Fruit fly (Drosophila melanogaster) whole organism, prepupa: Measurements from ENCODE around the gene bol.

Source experiments
- CG11294 ChIP-seq: fragments of 200-800 bp; sonication (Bioruptor generic); IDR thresholded peaks from 2 replicates; pipeline ENCODE4 v1.3.6; 2022; ENCODE audit warnings: missing biosample characterization, missing genetic modification characterization
- CG6854 ChIP-seq: fragments of 200-800 bp; sonication (Bioruptor generic); optimal IDR thresholded peaks from 2 replicates; lab custom pipeline; 2017; ENCODE audit warnings: missing biosample characterization, mild to moderate bottlenecking, missing genetic modification characterization
- CG8119 ChIP-seq: fragments of 200-800 bp; sonication (Bioruptor generic); IDR thresholded peaks from 3 replicates; pipeline ENCODE4 v1.3.6; 2022; ENCODE audit warnings: missing biosample characterization, missing genetic modification characterization
- Gug ChIP-seq: fragments of 200-800 bp; sonication (Bioruptor generic); IDR thresholded peaks from 2 replicates; pipeline ENCODE4 v1.3.6; 2022; ENCODE audit warnings: missing biosample characterization, missing genetic modification characterization
- Hr38 ChIP-seq: sonication (Bioruptor generic); optimal IDR thresholded peaks from 2 replicates; lab custom pipeline; 2016; ENCODE audit warnings: missing biosample characterization, missing genetic modification characterization
- Hr39 ChIP-seq: fragments of 200-800 bp; sonication (Bioruptor generic); optimal IDR thresholded peaks from 2 replicates; lab custom pipeline; 2016; ENCODE audit warnings: missing biosample characterization, missing genetic modification characterization
- achi ChIP-seq: fragments of 200-800 bp; sonication (Bioruptor generic); optimal IDR thresholded peaks from 3 replicates; lab custom pipeline; 2016; ENCODE audit warnings: missing biosample characterization, missing genetic modification characterization
- acj6 ChIP-seq: fragments of 200-800 bp; sonication (Bioruptor generic); optimal IDR thresholded peaks from 3 replicates; lab custom pipeline; 2016; ENCODE audit warnings: missing biosample characterization, missing genetic modification characterization
- cyc ChIP-seq: fragments of 200-800 bp; sonication (Bioruptor generic); optimal IDR thresholded peaks from 3 replicates; lab custom pipeline; 2016; ENCODE audit warnings: missing biosample characterization, missing genetic modification characterization
- dsx ChIP-seq: fragments of 200-800 bp; optimal IDR thresholded peaks from 3 replicates; lab custom pipeline; 2019; ENCODE audit warnings: missing biosample characterization, mild to moderate bottlenecking, missing genetic modification characterization, moderate library complexity; ENCODE audit not compliant: poor library complexity, severe bottlenecking
- lz ChIP-seq: fragments of 200-800 bp; sonication (Bioruptor generic); optimal IDR thresholded peaks from 3 replicates; lab custom pipeline; 2016; ENCODE audit warnings: missing biosample characterization, missing genetic modification characterization
- pdm3 ChIP-seq: fragments of 200-800 bp; sonication (Bioruptor generic); optimal IDR thresholded peaks from 3 replicates; lab custom pipeline; 2016; ENCODE audit warnings: missing biosample characterization, missing genetic modification characterization
- topi ChIP-seq: fragments of 200-800 bp; sonication (Bioruptor generic); optimal IDR thresholded peaks from 3 replicates; lab custom pipeline; 2016; ENCODE audit warnings: missing biosample characterization, missing genetic modification characterization

- no peak for TF ChIP-seq Gug
- no peak for TF ChIP-seq Hr38 (GFP tag; lab: Kevin White, UChicago)
- TF ChIP-seq achi = no peak
- TF ChIP-seq cyc (GFP tag; lab: Kevin White, UChicago) = no peak
- no peak for TF ChIP-seq dsx (GFP tag; lab: Kevin White, UChicago)
- no peak for TF ChIP-seq CG11294 (GFP tag; lab: Robert Waterston, UW)
- no peak for TF ChIP-seq CG6854 (GFP tag; lab: Kevin White, UChicago)
- TF ChIP-seq lz (GFP tag; lab: Kevin White, UChicago) = no peak
- no peak for TF ChIP-seq topi
- no peak for TF ChIP-seq CG8119 (GFP tag; lab: Robert Waterston, UW)
- TF ChIP-seq Hr39 = no peak
- no peak for TF ChIP-seq pdm3
- TF ChIP-seq acj6 (GFP tag; lab: Kevin White, UChicago) = no peak
These were observed 4.5 kb downstream of the bol start for dm6 chr3L:9129583-9130146.
